Fruit fly (Drosophila melanogaster): ENCODE results near the gene cype.
A peak's percentile ranks its signal among the peaks of the same experiment; 100 is the strongest.

DNA sequence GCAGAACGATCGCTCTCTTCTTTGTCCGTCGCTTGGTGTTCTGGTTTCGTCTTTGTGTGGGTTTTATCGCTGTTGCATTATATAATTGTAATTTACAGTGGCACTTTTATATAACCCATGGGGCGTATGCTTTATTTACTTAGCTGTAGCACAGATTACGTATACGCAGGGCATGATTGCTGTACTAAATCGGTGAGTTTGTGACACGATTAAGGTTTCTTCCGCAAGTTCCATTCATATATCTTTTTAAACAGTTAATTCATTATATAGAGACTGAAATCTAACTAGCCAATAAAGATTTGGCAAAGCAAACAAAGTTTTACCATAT, 31.8 kb upstream of the cype start:
- TF ChIP-seq Blimp-1 (GFP tag; optimal IDR thresholded peaks at IDR 0.05) (no peak), salr (GFP tag; optimal IDR thresholded peaks at IDR 0.05) (no peak), CG7368 (GFP tag; optimal IDR thresholded peaks at IDR 0.05) (peak; percentile 13), topi (GFP tag; optimal IDR thresholded peaks at IDR 0.05) (peak; percentile 32), CG6276 (GFP tag; optimal IDR thresholded peaks at IDR 0.05) (no peak), Hr39 (GFP tag; optimal IDR thresholded peaks at IDR 0.05) (no peak), Eip75B (GFP tag; optimal IDR thresholded peaks at IDR 0.05) (peak; percentile 37)
